Worm (Caenorhabditis elegans): ENCODE results near the gene T24C4.2.

DNA sequence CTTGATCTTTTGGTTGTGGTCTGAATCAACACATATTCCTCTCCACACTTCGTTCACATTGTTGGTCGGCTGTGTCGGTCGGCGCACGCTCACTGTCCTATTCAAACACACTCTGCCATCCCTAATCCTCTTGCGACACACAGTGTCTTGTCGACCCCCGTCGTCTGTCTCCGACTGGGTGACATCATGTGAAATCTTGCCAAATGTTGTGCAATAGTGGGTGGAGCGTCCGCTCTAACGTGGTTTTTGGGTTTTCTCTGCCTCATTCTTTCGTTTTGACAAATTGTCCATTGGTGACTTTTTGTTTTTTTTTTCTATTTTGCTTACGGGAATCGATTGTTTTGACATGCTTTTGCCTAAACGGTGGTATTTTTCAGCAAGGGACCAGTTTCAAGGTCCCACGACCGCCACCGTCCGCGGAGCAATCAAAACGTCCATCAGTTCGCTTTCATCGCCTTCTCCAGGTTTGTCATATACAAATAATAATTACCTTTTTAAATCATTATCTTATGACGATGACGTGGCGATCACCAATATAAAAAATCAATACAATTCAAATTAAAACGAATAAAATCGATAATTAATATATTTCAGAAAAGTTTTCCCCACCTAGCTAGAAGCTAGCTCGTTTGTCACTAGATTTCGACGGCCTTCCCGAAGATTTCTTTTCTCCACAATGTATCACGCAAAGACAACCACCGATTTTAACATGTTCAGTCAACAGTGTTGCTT, 35.9 kb downstream of the T24C4.2 start:
- TF ChIP-seq spr-3 (GFP tag; optimal IDR thresholded peaks at IDR 0.05) (no peak), nhr-237 (tag; optimal IDR thresholded peaks at IDR 0.05) (no peak), snpc-4 (tag; optimal IDR thresholded peaks at IDR 0.05) (no peak), ces-1 (GFP tag; optimal IDR thresholded peaks at IDR 0.05) (no peak), unc-130 (GFP tag; optimal IDR thresholded peaks at IDR 0.05) (no peak), mdl-1 (tag; optimal IDR thresholded peaks at IDR 0.05) (peak; percentile 86 to 98), Y5F2A.4 (GFP tag; optimal IDR thresholded peaks at IDR 0.05) (no peak), ceh-20 (GFP tag; IDR thresholded peaks at IDR 0.05) (peak; percentile 88)
